Fruit fly (Drosophila melanogaster) whole organism, embryonic: ENCODE data around the gene Gdi.
A peak's percentile ranks its signal among the peaks of the same experiment; 100 is the strongest.

Experiments
- Abd-B ChIP-seq: fragments of 200-800 bp; sonication (Bioruptor generic); optimal IDR thresholded peaks from 2 replicates; lab custom pipeline; 2018; ENCODE audit warnings: missing biosample characterization, mild to moderate bottlenecking, missing genetic modification characterization, moderate library complexity
- Aef1 ChIP-seq: fragments of 200-800 bp; sonication (Bioruptor generic); IDR thresholded peaks from 3 replicates; pipeline ENCODE4 v1.3.6; 2022; ENCODE audit warnings: missing biosample characterization, missing genetic modification characterization
- Antp ChIP-seq: fragments of 200-800 bp; sonication (Bioruptor generic); optimal IDR thresholded peaks from 3 replicates; lab custom pipeline; 2016; ENCODE audit warnings: missing biosample characterization, missing genetic modification characterization
- CG10267 ChIP-seq: fragments of 200-800 bp; sonication (Bioruptor generic); optimal IDR thresholded peaks from 2 replicates; lab custom pipeline; 2018; ENCODE audit warnings: missing biosample characterization, mild to moderate bottlenecking, missing genetic modification characterization, moderate library complexity
- CG10959 ChIP-seq: fragments of 200-800 bp; sonication (Bioruptor generic); IDR thresholded peaks from 2 replicates; pipeline ENCODE4 v1.3.6; 2022; ENCODE audit warnings: missing biosample characterization, missing genetic modification characterization
- CG11504 ChIP-seq: fragments of 200-800 bp; sonication (Bioruptor generic); optimal IDR thresholded peaks from 3 replicates; lab custom pipeline; 2019; ENCODE audit warnings: missing biosample characterization, mild to moderate bottlenecking, missing genetic modification characterization, moderate library complexity
- CG13287 ChIP-seq: fragments of 200-800 bp; sonication (Bioruptor generic); IDR thresholded peaks from 2 replicates; pipeline ENCODE4 v1.3.6; 2022; ENCODE audit warnings: missing biosample characterization, missing genetic modification characterization; ENCODE audit not compliant: partially characterized antibody
- CG14965 ChIP-seq: fragments of 200-800 bp; sonication (Bioruptor generic); optimal IDR thresholded peaks from 2 replicates; lab custom pipeline; 2016; ENCODE audit warnings: missing biosample characterization, missing genetic modification characterization, borderline replicate concordance
- CG15514 ChIP-seq: fragments of 200-800 bp; sonication (Bioruptor generic); optimal IDR thresholded peaks from 3 replicates; lab custom pipeline; 2017; ENCODE audit warnings: missing biosample characterization, missing genetic modification characterization, mild to moderate bottlenecking, moderate library complexity, missing genetic modification reagents
- CG16863 ChIP-seq: fragments of 200-800 bp; sonication (Bioruptor generic); optimal IDR thresholded peaks from 3 replicates; lab custom pipeline; 2016; ENCODE audit warnings: missing biosample characterization, missing genetic modification characterization
- CG18619 ChIP-seq: fragments of 200-800 bp; sonication (Bioruptor generic); optimal IDR thresholded peaks from 3 replicates; lab custom pipeline; 2017; ENCODE audit warnings: missing biosample characterization, mild to moderate bottlenecking, missing genetic modification characterization
- CG2129 ChIP-seq: fragments of 200-800 bp; sonication (Bioruptor generic); IDR thresholded peaks from 2 replicates; pipeline ENCODE4 v1.3.6; 2022; ENCODE audit warnings: missing biosample characterization, missing genetic modification characterization; ENCODE audit not compliant: partially characterized antibody
- CG4820 ChIP-seq: fragments of 200-800 bp; sonication (Bioruptor generic); optimal IDR thresholded peaks from 3 replicates; lab custom pipeline; 2016; ENCODE audit warnings: missing biosample characterization, missing genetic modification characterization
- CG6683 ChIP-seq: fragments of 200-800 bp; sonication (Bioruptor generic); optimal IDR thresholded peaks from 2 replicates; lab custom pipeline; 2017; ENCODE audit warnings: missing biosample characterization, mild to moderate bottlenecking, missing genetic modification characterization, missing genetic modification reagents
- CG7271 ChIP-seq: fragments of 200-800 bp; sonication (Bioruptor generic); optimal IDR thresholded peaks from 2 replicates; lab custom pipeline; 2018; ENCODE audit warnings: missing biosample characterization, mild to moderate bottlenecking, missing genetic modification characterization, moderate library complexity
- CG9215 ChIP-seq: fragments of 200-800 bp; sonication (Bioruptor generic); IDR thresholded peaks from 2 replicates; pipeline ENCODE4 v1.3.6; 2022; ENCODE audit warnings: missing biosample characterization, missing genetic modification characterization
- CG9437 ChIP-seq: fragments of 200-800 bp; sonication (Bioruptor generic); optimal IDR thresholded peaks from 2 replicates; lab custom pipeline; 2018; ENCODE audit warnings: missing biosample characterization, mild to moderate bottlenecking, missing genetic modification characterization
- CG9932 ChIP-seq: fragments of 200-800 bp; sonication (Bioruptor generic); IDR thresholded peaks from 2 replicates; pipeline ENCODE4 v1.3.6; 2022; ENCODE audit warnings: missing biosample characterization, missing genetic modification characterization
- Chrac-16 ChIP-seq: fragments of 200-800 bp; sonication (Bioruptor generic); optimal IDR thresholded peaks from 3 replicates; lab custom pipeline; 2016; ENCODE audit warnings: missing biosample characterization, missing genetic modification characterization
- CrebB ChIP-seq: fragments of 200-800 bp; sonication (Bioruptor generic); optimal IDR thresholded peaks from 3 replicates; lab custom pipeline; 2018; ENCODE audit warnings: missing biosample characterization, mild to moderate bottlenecking, missing genetic modification characterization
- Dref ChIP-seq: fragments of 200-800 bp; sonication (Bioruptor generic); IDR thresholded peaks from 2 replicates; pipeline ENCODE4 v1.3.6; 2022; ENCODE audit warnings: missing biosample characterization, missing genetic modification characterization
- ERR ChIP-seq: fragments of 200-800 bp; sonication (Bioruptor generic); optimal IDR thresholded peaks from 2 replicates; lab custom pipeline; 2016; ENCODE audit warnings: missing biosample characterization, missing genetic modification characterization
- HLH4C ChIP-seq: fragments of 200-800 bp; sonication (Bioruptor generic); IDR thresholded peaks from 3 replicates; pipeline ENCODE4 v1.3.6; 2022; ENCODE audit warnings: missing biosample characterization, missing genetic modification characterization; ENCODE audit not compliant: partially characterized antibody
- HLHmδ ChIP-seq: fragments of 200-800 bp; sonication (Bioruptor generic); optimal IDR thresholded peaks from 2 replicates; lab custom pipeline; 2018; ENCODE audit warnings: missing biosample characterization, mild to moderate bottlenecking, missing genetic modification characterization, moderate library complexity
- Hmr ChIP-seq: fragments of 200-800 bp; sonication (Bioruptor generic); optimal IDR thresholded peaks from 3 replicates; lab custom pipeline; 2017; ENCODE audit warnings: mild to moderate bottlenecking, missing biosample characterization, missing genetic modification reagents, missing genetic modification characterization
- Jarid2 ChIP-seq: fragments of 200-800 bp; sonication (Bioruptor generic); optimal IDR thresholded peaks from 3 replicates; lab custom pipeline; 2017; ENCODE audit warnings: mild to moderate bottlenecking, missing biosample characterization, missing genetic modification reagents, missing genetic modification characterization
- Lpt ChIP-seq: fragments of >200 bp; optimal IDR thresholded peaks from 2 replicates; lab custom pipeline; 2018; ENCODE audit warnings: missing biosample characterization, missing genetic modification characterization
- Mad ChIP-seq: fragments of 200-800 bp; sonication (Bioruptor generic); optimal IDR thresholded peaks from 2 replicates; lab custom pipeline; 2016; ENCODE audit warnings: missing biosample characterization, missing genetic modification characterization
- Ptx1 ChIP-seq: fragments of 200-800 bp; sonication (Bioruptor generic); IDR thresholded peaks from 2 replicates; pipeline ENCODE4 v1.3.6; 2022; ENCODE audit warnings: missing biosample characterization, missing genetic modification characterization
- Sin3A ChIP-seq: fragments of >200 bp; optimal IDR thresholded peaks from 2 replicates; lab custom pipeline; 2018
- Sry-δ ChIP-seq: fragments of 200-800 bp; sonication (Bioruptor generic); optimal IDR thresholded peaks from 2 replicates; lab custom pipeline; 2016; ENCODE audit warnings: missing biosample characterization, missing genetic modification characterization
- az2 ChIP-seq: fragments of 200-800 bp; sonication (Bioruptor generic); optimal IDR thresholded peaks from 3 replicates; lab custom pipeline; 2016; ENCODE audit warnings: missing biosample characterization, missing genetic modification characterization
- bsh ChIP-seq, 2 experiments: fragments of 200-800 bp; sonication (Bioruptor generic); optimal IDR thresholded peaks; 2 replicates each; lab custom pipeline; 2017 to 2018; ENCODE audit warnings: mild to moderate bottlenecking in 2 of 2, missing biosample characterization in 2 of 2, missing genetic modification characterization in 2 of 2, moderate library complexity in 1 of 2
- cg ChIP-seq: fragments of 200-800 bp; sonication (Bioruptor generic); optimal IDR thresholded peaks from 3 replicates; lab custom pipeline; 2019; ENCODE audit warnings: missing biosample characterization, mild to moderate bottlenecking, missing genetic modification characterization, moderate library complexity
- chn ChIP-seq: fragments of 200-800 bp; sonication (Bioruptor generic); optimal IDR thresholded peaks from 2 replicates; lab custom pipeline; 2016; ENCODE audit warnings: missing biosample characterization, missing genetic modification characterization
- dmrt11E ChIP-seq: fragments of 200-800 bp; sonication (Bioruptor generic); optimal IDR thresholded peaks from 3 replicates; lab custom pipeline; 2018; ENCODE audit warnings: missing biosample characterization, mild to moderate bottlenecking, missing genetic modification characterization, moderate library complexity
- dysf ChIP-seq: fragments of 200-800 bp; sonication (Bioruptor generic); IDR thresholded peaks from 3 replicates; pipeline ENCODE4 v1.3.6; 2022; ENCODE audit warnings: missing biosample characterization, missing genetic modification characterization
- gem ChIP-seq: fragments of 200-800 bp; sonication (Bioruptor generic); optimal IDR thresholded peaks from 2 replicates; lab custom pipeline; 2019; ENCODE audit warnings: missing biosample characterization, mild to moderate bottlenecking, missing genetic modification characterization, moderate library complexity
- jigr1 ChIP-seq: fragments of 200-800 bp; sonication (Bioruptor generic); IDR thresholded peaks from 3 replicates; pipeline ENCODE4 v1.3.6; 2022; ENCODE audit warnings: missing biosample characterization, missing genetic modification characterization
- mirr ChIP-seq: fragments of 200-800 bp; sonication (Bioruptor generic); optimal IDR thresholded peaks from 3 replicates; lab custom pipeline; 2018; ENCODE audit warnings: missing biosample characterization, mild to moderate bottlenecking, missing genetic modification characterization
- nerfin-2 ChIP-seq: fragments of 200-800 bp; sonication (Bioruptor generic); IDR thresholded peaks from 2 replicates; pipeline ENCODE4 v1.3.6; 2022; ENCODE audit warnings: missing biosample characterization, missing genetic modification characterization; ENCODE audit not compliant: partially characterized antibody
- nom ChIP-seq: fragments of 200-800 bp; sonication (Bioruptor generic); optimal IDR thresholded peaks from 2 replicates; lab custom pipeline; 2017; ENCODE audit warnings: missing biosample characterization, missing genetic modification characterization, mild to moderate bottlenecking, moderate library complexity, missing genetic modification reagents
- salm ChIP-seq: fragments of 200-800 bp; sonication (Bioruptor generic); optimal IDR thresholded peaks from 2 replicates; lab custom pipeline; 2018; ENCODE audit warnings: missing biosample characterization, mild to moderate bottlenecking, missing genetic modification characterization
- sens-2 ChIP-seq: fragments of 200-800 bp; sonication (Bioruptor generic); IDR thresholded peaks from 2 replicates; pipeline ENCODE4 v1.3.6; 2022; ENCODE audit warnings: missing biosample characterization, missing genetic modification characterization
- sisA ChIP-seq: fragments of 200-800 bp; sonication (Bioruptor generic); IDR thresholded peaks from 2 replicates; pipeline ENCODE4 v1.3.6; 2022; ENCODE audit warnings: missing biosample characterization, missing genetic modification characterization
- slp2 ChIP-seq: fragments of 200-800 bp; sonication (Bioruptor generic); optimal IDR thresholded peaks from 2 replicates; lab custom pipeline; 2016; ENCODE audit warnings: missing biosample characterization, missing genetic modification characterization
- yki ChIP-seq: fragments of >200 bp; optimal IDR thresholded peaks from 3 replicates; lab custom pipeline; 2018
- z ChIP-seq: fragments of 200-800 bp; sonication (Bioruptor generic); IDR thresholded peaks from 3 replicates; pipeline ENCODE4 v1.3.6; 2022; ENCODE audit warnings: missing biosample characterization, missing genetic modification characterization
- zfh2 ChIP-seq: fragments of 200-800 bp; sonication (Bioruptor generic); optimal IDR thresholded peaks from 2 replicates; lab custom pipeline; 2016; ENCODE audit warnings: missing biosample characterization, missing genetic modification characterization

Gdi gene

dm6 chr2L:9494663-9495417 is at the start of gene Gdi (continued):
- TF ChIP-seq sens-2 (GFP tag; lab: Robert Waterston, UW), result no peak
- TF ChIP-seq Sin3A (lab: Kevin White, UChicago), result peak; percentile 29
- TF ChIP-seq Mad (GFP tag; lab: Kevin White, UChicago), result peak; percentile 22
- no peak for TF ChIP-seq CG7271 (tag; lab: Kevin White, UChicago)
- no peak for TF ChIP-seq HLHmδ (GFP tag; lab: Kevin White, UChicago)
- TF ChIP-seq bsh (GFP tag; optimal IDR thresholded peaks at IDR 0.05; lab: Kevin White, UChicago), result peak in 1 of 2 experiments; percentile 5
- TF ChIP-seq CG18619 (GFP tag; lab: Kevin White, UChicago), result no peak
- TF ChIP-seq CG2129 (GFP tag; lab: Robert Waterston, UW), result no peak
- TF ChIP-seq chn (GFP tag; lab: Kevin White, UChicago), result peak; percentile 31
- no peak for TF ChIP-seq yki (lab: Kevin White, UChicago)
- TF ChIP-seq az2 (GFP tag; lab: Kevin White, UChicago), result no peak
- TF ChIP-seq CG14965 (GFP tag; lab: Kevin White, UChicago), result no peak
- no peak for TF ChIP-seq CG10959 (GFP tag; lab: Robert Waterston, UW)
- no peak for TF ChIP-seq CG16863 (GFP tag; lab: Kevin White, UChicago)
- peak; percentile 47; the same call in 1 of the 3 replicates for TF ChIP-seq dysf (GFP tag; lab: Robert Waterston, UW)
- TF ChIP-seq Chrac-16, result peak; percentile 18
- peak; percentile 46 for TF ChIP-seq Sry-δ (GFP tag; lab: Kevin White, UChicago)
- no peak for TF ChIP-seq Ptx1 (GFP tag; lab: Robert Waterston, UW)
- peak; percentile 44; the same call in 1 of the 2 replicates for TF ChIP-seq CG13287
- TF ChIP-seq ERR (GFP tag; lab: Kevin White, UChicago), result no peak
- TF ChIP-seq mirr, result peak; percentile 29
- TF ChIP-seq Lpt (GFP tag; lab: Kevin White, UChicago), result no peak
- peak; percentile 28 for TF ChIP-seq CG10267
- peak; percentile 43 for TF ChIP-seq gem
- TF ChIP-seq CG6683, result no peak
- TF ChIP-seq Antp (GFP tag; lab: Kevin White, UChicago), result no peak
- TF ChIP-seq jigr1 (GFP tag; lab: Robert Waterston, UW), result no peak
- peak; percentile 67 for TF ChIP-seq CG15514 (GFP tag; lab: Kevin White, UChicago)
- peak; percentile 52 for TF ChIP-seq Dref (GFP tag; lab: Robert Waterston, UW)
- peak; percentile 59 for TF ChIP-seq zfh2
- peak; percentile 72 for TF ChIP-seq CG9932 (GFP tag; lab: Robert Waterston, UW)
- TF ChIP-seq Abd-B, result peak; percentile 26
- TF ChIP-seq sisA, result 0 out of 2 replicates have a peak, but pooled peaks have one; percentile 16
- TF ChIP-seq CG9437 (GFP tag; lab: Kevin White, UChicago), result peak; percentile 100
- 0 out of 2 replicates have a peak, but pooled peaks have one; percentile 15 for TF ChIP-seq CG9215 (GFP tag; lab: Robert Waterston, UW)
- no peak for TF ChIP-seq nerfin-2
- no peak for TF ChIP-seq CG4820 (GFP tag; lab: Kevin White, UChicago)
- TF ChIP-seq Jarid2, result no peak
- TF ChIP-seq Hmr, result no peak
- peak; percentile 21 for TF ChIP-seq nom (GFP tag; lab: Kevin White, UChicago)
- no peak for TF ChIP-seq slp2 (GFP tag; lab: Kevin White, UChicago)
- no peak for TF ChIP-seq CrebB
- TF ChIP-seq Aef1, result peak; percentile 30; the same call in 2 of the 3 replicates
- TF ChIP-seq dmrt11E (tag; lab: Kevin White, UChicago), result peak; percentile 29
- no peak for TF ChIP-seq salm (tag; lab: Kevin White, UChicago)
- peak; percentile 18 for TF ChIP-seq CG11504 (tag; lab: Kevin White, UChicago)
- no peak for TF ChIP-seq cg
- no peak for TF ChIP-seq z (GFP tag; lab: Robert Waterston, UW)
- peak; percentile 28; the same call in 1 of the 3 replicates for TF ChIP-seq HLH4C (GFP tag; lab: Robert Waterston, UW)
